Worm (Caenorhabditis elegans) whole organism, young adult: ENCODE measurements around the gene set-5.

Experiments used
- B0035.1 ChIP-seq: sonication (generic microtip); optimal IDR thresholded peaks from 2 replicates; lab custom pipeline; 2016; ENCODE audit warnings: missing genetic modification characterization, mild to moderate bottlenecking, missing compliant biosample characterization, missing genotype, missing genetic modification reagents
- B0261.1 ChIP-seq: sonication (generic microtip); optimal IDR thresholded peaks from 2 replicates; lab custom pipeline; 2016; ENCODE audit warnings: mild to moderate bottlenecking, missing genetic modification characterization, moderate library complexity, missing compliant biosample characterization
- F37B4.10 ChIP-seq: fragments of 200-800 bp; sonication (Bioruptor generic); IDR thresholded peaks from 2 replicates; pipeline ENCODE4 v1.3.6; 2022; ENCODE audit warnings: missing genetic modification characterization, missing compliant biosample characterization
- F55B11.4 ChIP-seq: sonication (generic microtip); optimal IDR thresholded peaks from 2 replicates; lab custom pipeline; 2016; ENCODE audit warnings: missing compliant biosample characterization, missing genetic modification characterization, borderline replicate concordance; ENCODE audit not compliant: insufficient read depth
- Y56A3A.18 ChIP-seq: fragments of 200-800 bp; sonication (Bioruptor generic); IDR thresholded peaks from 2 replicates; pipeline ENCODE4 v1.3.6; 2022; ENCODE audit warnings: missing genetic modification reagents, missing genetic modification characterization, missing compliant biosample characterization
- aptf-3 ChIP-seq: fragments of 200-800 bp; sonication (Bioruptor generic); IDR thresholded peaks from 2 replicates; pipeline ENCODE4 v1.3.6; 2022; ENCODE audit warnings: missing genetic modification characterization, missing compliant biosample characterization
- atf-7 ChIP-seq: sonication (generic microtip); optimal IDR thresholded peaks from 2 replicates; lab custom pipeline; 2017; ENCODE audit warnings: mild to moderate bottlenecking, missing genetic modification characterization, missing compliant biosample characterization
- bed-1 ChIP-seq: fragments of 200-800 bp; sonication (Bioruptor generic); IDR thresholded peaks from 2 replicates; pipeline ENCODE4 v1.3.6; 2022; ENCODE audit warnings: missing genetic modification reagents, missing genetic modification characterization, missing compliant biosample characterization
- cebp-1 ChIP-seq, 2 experiments: fragments of 200-800 bp in 1 of 2; sonication (Bioruptor generic) in 1 of 2; sonication (generic microtip) in 1 of 2; IDR thresholded peaks in 1 of 2; optimal IDR thresholded peaks in 1 of 2; 2 replicates each; pipeline versions ENCODE4 v1.3.6 to Lab custom; 2017 to 2022; ENCODE audit warnings: missing compliant biosample characterization in 2 of 2, missing genetic modification characterization in 2 of 2, mild to moderate bottlenecking in 1 of 2, missing genetic modification reagents in 1 of 2, moderate library complexity in 1 of 2
- ceh-27 ChIP-seq: fragments of 200-800 bp; sonication (Bioruptor generic); optimal IDR thresholded peaks from 2 replicates; lab custom pipeline; 2018; ENCODE audit warnings: mild to moderate bottlenecking, missing genetic modification characterization, moderate library complexity, missing compliant biosample characterization
- ceh-40 ChIP-seq: fragments of 200-800 bp; sonication (Bioruptor generic); IDR thresholded peaks from 2 replicates; pipeline ENCODE4 v1.3.6; 2022; ENCODE audit warnings: missing genetic modification characterization, missing compliant biosample characterization
- ceh-79 ChIP-seq: sonication (generic microtip); optimal IDR thresholded peaks from 2 replicates; lab custom pipeline; 2017; ENCODE audit warnings: mild to moderate bottlenecking, missing genetic modification characterization, missing compliant biosample characterization
- egl-18 ChIP-seq: fragments of 200-800 bp; sonication (Bioruptor generic); IDR thresholded peaks from 2 replicates; pipeline ENCODE4 v1.3.6; 2022; ENCODE audit warnings: missing genetic modification reagents, missing genetic modification characterization, missing compliant biosample characterization
- ekl-4 ChIP-seq: fragments of 200-800 bp; sonication (Bioruptor generic); IDR thresholded peaks from 2 replicates; pipeline ENCODE4 v1.3.6; 2022; ENCODE audit warnings: missing genetic modification reagents, missing genetic modification characterization, missing compliant biosample characterization
- hmg-20 ChIP-seq: fragments of 200-800 bp; sonication (Bioruptor generic); IDR thresholded peaks from 2 replicates; pipeline ENCODE4 v1.3.6; 2022; ENCODE audit warnings: missing genetic modification reagents, missing genetic modification characterization, missing compliant biosample characterization
- hrde-1 ChIP-seq: sonication (generic microtip); optimal IDR thresholded peaks from 2 replicates; lab custom pipeline; 2016; ENCODE audit warnings: missing genetic modification characterization, mild to moderate bottlenecking, missing compliant biosample characterization, moderate library complexity, missing genotype, missing genetic modification reagents, borderline replicate concordance
- hsf-1 ChIP-seq: fragments of 200-800 bp; sonication (Bioruptor generic); IDR thresholded peaks from 2 replicates; pipeline ENCODE4 v1.3.6; 2022; ENCODE audit warnings: missing genetic modification reagents, missing genetic modification characterization, missing compliant biosample characterization
- lag-1 ChIP-seq: fragments of 200-800 bp; sonication (Bioruptor generic); IDR thresholded peaks from 2 replicates; pipeline ENCODE4 v1.3.6; 2022; ENCODE audit warnings: missing genetic modification reagents, missing genetic modification characterization, missing compliant biosample characterization
- lsl-1 ChIP-seq: fragments of 200-800 bp; sonication (Bioruptor generic); optimal IDR thresholded peaks from 2 replicates; lab custom pipeline; 2018; ENCODE audit warnings: mild to moderate bottlenecking, missing genetic modification characterization, moderate library complexity, missing compliant biosample characterization
- lsy-27 ChIP-seq: sonication (generic microtip); optimal IDR thresholded peaks from 2 replicates; lab custom pipeline; 2017; ENCODE audit warnings: missing genetic modification characterization, mild to moderate bottlenecking, missing compliant biosample characterization, antibody characterized with exemption, missing genotype, borderline replicate concordance; ENCODE audit not compliant: insufficient read depth
- madf-8 ChIP-seq: fragments of 200-800 bp; sonication (Bioruptor generic); conservative IDR thresholded peaks from 2 replicates; pipeline ENCODE4 v1.3.6; 2022; ENCODE audit warnings: missing genetic modification reagents, missing genetic modification characterization, missing compliant biosample characterization
- nfya-1 ChIP-seq: sonication (generic microtip); optimal IDR thresholded peaks from 2 replicates; lab custom pipeline; 2017; ENCODE audit warnings: antibody characterized with exemption, missing compliant biosample characterization, missing genetic modification characterization, borderline replicate concordance; ENCODE audit not compliant: insufficient read depth
- pbrm-1 ChIP-seq: fragments of 200-800 bp; sonication (Bioruptor generic); IDR thresholded peaks from 2 replicates; pipeline ENCODE4 v1.3.6; 2022; ENCODE audit warnings: missing genetic modification reagents, missing genetic modification characterization, missing compliant biosample characterization
- pha-4 ChIP-seq: fragments of 150-350 bp; sonication (generic microtip); optimal IDR thresholded peaks from 2 replicates; lab custom pipeline; 2014; ENCODE audit warnings: missing biosample characterization, missing genetic modification reagents, missing genetic modification characterization
- snpc-1.3 ChIP-seq: sonication (generic microtip); optimal IDR thresholded peaks from 2 replicates; lab custom pipeline; 2017; ENCODE audit warnings: missing genetic modification characterization, mild to moderate bottlenecking, missing compliant biosample characterization, antibody characterized with exemption, moderate library complexity, missing genotype, missing genetic modification reagents; ENCODE audit not compliant: insufficient read depth
- snpc-3.4 ChIP-seq: sonication (generic microtip); optimal IDR thresholded peaks from 2 replicates; lab custom pipeline; 2017; ENCODE audit warnings: missing genetic modification characterization, mild to moderate bottlenecking, missing compliant biosample characterization, antibody characterized with exemption, moderate library complexity, missing genotype, missing genetic modification reagents
- snpc-4 ChIP-seq, 5 experiments: fragments of 150-350 bp in 1 of 5; sonication (generic microtip) in 4 of 5; optimal IDR thresholded peaks; 2 replicates each; lab custom pipeline; 2014 to 2018; ENCODE audit warnings: missing genetic modification characterization in 5 of 5, missing biosample characterization in 3 of 5, antibody characterized with exemption in 2 of 5, mild to moderate bottlenecking in 2 of 5, missing compliant biosample characterization in 2 of 5, missing genotype in 2 of 5, moderate library complexity in 2 of 5, missing genetic modification reagents in 1 of 5
- sptf-2 ChIP-seq: fragments of 200-800 bp; sonication (Bioruptor generic); optimal IDR thresholded peaks from 2 replicates; lab custom pipeline; 2018; ENCODE audit warnings: mild to moderate bottlenecking, missing genetic modification characterization, missing compliant biosample characterization
- xnd-1 ChIP-seq: sonication (generic microtip); optimal IDR thresholded peaks from 2 replicates; lab custom pipeline; 2016; ENCODE audit warnings: missing genotype, missing genetic modification reagents, missing genetic modification characterization, missing compliant biosample characterization
- ztf-25 ChIP-seq: fragments of 200-800 bp; sonication (Bioruptor generic); IDR thresholded peaks from 2 replicates; pipeline ENCODE4 v1.3.6; 2022; ENCODE audit warnings: missing genetic modification reagents, missing genetic modification characterization, missing compliant biosample characterization
- ztf-28 ChIP-seq: fragments of 200-800 bp; sonication (Bioruptor generic); IDR thresholded peaks from 2 replicates; pipeline ENCODE4 v1.3.6; 2022; ENCODE audit warnings: missing genetic modification reagents, missing genetic modification characterization, missing compliant biosample characterization

set-5 gene

ce11 chrV:14707958-14708357 lies 9.2 kb downstream of the set-5 start, which contains the start of gene R08A2.9:
Gene R08A2.9 (plus strand): TSS chrV:14708258.
- no peak for TF ChIP-seq snpc-3.4 (tag; lab: Kevin White, UChicago)
- TF ChIP-seq egl-18 (GFP tag; lab: Robert Waterston, UW) = no peak
- no peak for TF ChIP-seq F55B11.4 (tag; lab: Kevin White, UChicago)
- no peak for TF ChIP-seq B0261.1 (tag; lab: Kevin White, UChicago)
- no peak for TF ChIP-seq lsy-27 (tag; lab: Kevin White, UChicago)
- TF ChIP-seq ztf-28 (GFP tag; lab: Robert Waterston, UW) = no peak
- TF ChIP-seq xnd-1 (tag; lab: Kevin White, UChicago) = no peak
- TF ChIP-seq bed-1 (GFP tag; lab: Robert Waterston, UW) = no peak
- TF ChIP-seq snpc-1.3 (tag; lab: Kevin White, UChicago) = no peak

- TF ChIP-seq Y56A3A.18 (GFP tag; lab: Robert Waterston, UW) = no peak
- TF ChIP-seq ceh-79 (tag; lab: Kevin White, UChicago) = no peak
- TF ChIP-seq F37B4.10 (GFP tag; lab: Robert Waterston, UW) = no peak
Measured at ce11 chrV:14711077-14711476, 12.3 kb downstream of the set-5 start, which contains the start of gene ssp-33. Gene ssp-33 (plus strand): TSS chrV:14711377.

ce11 chrV:14712316-14712715 lies 13.6 kb downstream of the set-5 start, which contains the start of gene R08A2.5:
Gene R08A2.5 (plus strand): TSS chrV:14712616.
- TF ChIP-seq nfya-1 (no peak), ztf-25 (GFP tag; lab: Robert Waterston, UW) (no peak), cebp-1 (GFP tag; IDR thresholded peaks at IDR 0.05; lab: Robert Waterston, UW) (no peak), cebp-1 (tag; optimal IDR thresholded peaks at IDR 0.05; lab: Kevin White, UChicago) (no peak), pbrm-1 (GFP tag; lab: Robert Waterston, UW) (no peak), lsl-1 (GFP tag; lab: Kevin White, UChicago) (no peak), atf-7 (tag; lab: Kevin White, UChicago) (no peak)

DNA sequence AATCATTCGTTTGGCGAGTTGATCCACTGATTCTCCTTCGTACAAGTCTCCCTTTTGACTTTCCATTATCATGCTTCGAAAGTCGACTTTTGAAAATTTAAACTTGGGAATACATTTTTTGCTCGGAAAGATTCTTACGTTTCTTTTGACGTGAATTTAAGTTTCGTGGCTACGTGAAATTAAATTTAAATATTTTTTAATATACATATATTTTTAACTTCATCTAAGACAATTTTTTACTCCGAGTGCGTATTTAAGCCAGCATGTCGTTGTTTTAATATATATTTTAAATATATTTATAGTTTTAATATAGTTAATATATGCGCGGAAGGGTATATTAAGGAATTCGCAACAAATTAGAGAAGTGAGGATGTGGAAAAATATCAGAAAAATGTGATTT lies 16.8 kb downstream of the set-5 start, which contains the start of gene R08A2.2:
R08A2.2 (minus strand) TSS at position 101 of the 400 bp plus-strand sequence.
- TF ChIP-seq hmg-20 = no peak
- no peak for TF ChIP-seq sptf-2 (GFP tag; lab: Kevin White, UChicago)
- no peak for TF ChIP-seq bed-1 (GFP tag; lab: Robert Waterston, UW)
- TF ChIP-seq madf-8 (GFP tag; lab: Robert Waterston, UW) = no peak
- TF ChIP-seq hrde-1 = no peak
- TF ChIP-seq pha-4 = no peak
- no peak for TF ChIP-seq ekl-4 (GFP tag; lab: Robert Waterston, UW)
- no peak for TF ChIP-seq hsf-1 (GFP tag; lab: Robert Waterston, UW)
- no peak for TF ChIP-seq lag-1 (GFP tag; lab: Robert Waterston, UW)
- TF ChIP-seq aptf-3 = no peak
- no peak for TF ChIP-seq ceh-40 (GFP tag; lab: Robert Waterston, UW)
- TF ChIP-seq F55B11.4 (tag; lab: Kevin White, UChicago) = no peak
- no peak for TF ChIP-seq ceh-27
- TF ChIP-seq B0035.1 = no peak
- TF ChIP-seq snpc-4 (GFP tag; optimal IDR thresholded peaks at IDR 0.05; lab: Kevin White, UChicago) = no peak
- no peak for TF ChIP-seq snpc-4 (tag; optimal IDR thresholded peaks at IDR 0.05; lab: Kevin White, UChicago)
